Comparison of ENCODE assay signal across 1 worm cellular context in genomic region chrIII:3719564-3719963, ce11.
TF ChIP-seq lines count a peak whose summit lies in the region.

Gene C14B1.8 (minus strand): TSS chrIII:3719680.

TF ChIP-seq in whole organism, L1 larva, 84 proteins besides CTCF, POLR2A, EP300 and RAD21 (continued from another document):
- TF ChIP-seq lir-3 (tag; optimal IDR thresholded peaks at IDR 0.05; lab: Kevin White, UChicago; ENCODE audit: poor library complexity), result no peak
- TF ChIP-seq sox-4 (tag; optimal IDR thresholded peaks at IDR 0.05; lab: Kevin White, UChicago), result no peak
- TF ChIP-seq fkh-10 (GFP tag; optimal IDR thresholded peaks at IDR 0.05; lab: Kevin White, UChicago), result no peak
- TF ChIP-seq snpc-4 (tag; optimal IDR thresholded peaks at IDR 0.05; lab: Kevin White, UChicago), result no peak
- TF ChIP-seq C04F5.9 (tag; optimal IDR thresholded peaks at IDR 0.05; lab: Kevin White, UChicago), result no peak
TF ChIP-seq in whole organism, L1 larva: peak in this region for 4.
